Fruit fly (Drosophila melanogaster) ovary, adult (tissue): ENCODE data around the gene I-2.

Experiments
- CG17801 ChIP-seq: fragments of 200-800 bp; optimal IDR thresholded peaks from 2 replicates; lab custom pipeline; 2019; ENCODE audit warnings: missing biosample characterization, mild to moderate bottlenecking, missing genetic modification characterization, moderate library complexity; ENCODE audit not compliant: partially characterized antibody

Gene I-2

DNA sequence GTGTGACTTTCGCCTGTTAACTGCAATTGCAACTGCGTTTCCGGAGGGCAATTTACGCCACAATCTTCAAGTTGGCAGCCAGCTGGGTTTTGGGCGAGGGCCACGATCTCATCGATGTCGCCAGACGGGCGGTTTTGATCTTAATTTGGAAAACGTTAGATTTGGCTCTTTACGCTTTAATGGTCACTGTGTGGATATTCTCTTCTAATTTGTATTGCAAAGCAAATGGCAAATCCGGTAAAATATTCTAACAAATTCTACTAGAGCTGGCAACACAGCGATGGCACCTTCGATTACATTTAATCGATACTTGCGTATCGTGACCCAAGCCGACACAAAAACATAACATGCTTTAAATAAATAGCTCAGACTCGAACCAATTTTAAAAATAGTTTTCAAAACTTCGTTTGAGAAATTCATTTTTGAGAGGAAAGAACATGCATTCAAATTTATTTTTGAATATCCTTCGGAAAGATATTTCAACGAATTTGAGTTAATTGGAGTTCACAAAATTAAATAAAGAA is at the start of gene I-2:
I-2 (minus strand) TSS at position 282 of the 524 bp plus-strand sequence.
- no peak for TF ChIP-seq CG17801 (GFP tag; lab: Kevin White, UChicago)

DNA sequence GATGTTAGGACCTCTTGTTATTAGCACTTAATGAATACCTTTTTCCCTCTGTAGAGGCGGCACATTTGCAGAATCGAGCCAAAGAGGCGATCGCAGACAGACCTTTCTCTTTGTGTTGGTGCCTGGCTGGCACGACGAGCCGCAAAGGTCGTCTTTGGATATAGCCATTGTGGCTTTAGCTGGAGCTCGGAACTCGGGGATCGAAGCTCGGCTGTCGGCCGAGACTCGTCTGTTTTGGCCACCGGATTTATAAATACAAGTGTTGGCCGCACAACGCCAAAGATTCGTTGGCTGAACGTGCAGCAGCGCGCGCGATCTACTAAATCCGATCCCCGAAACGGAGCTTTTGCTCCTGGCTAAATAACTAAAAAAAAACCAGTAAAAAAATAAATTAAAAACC is 42.1 kb upstream of the I-2 start, which contains the start of gene CG34382:
CG34382 (plus strand) TSS at position 301 of the 400 bp plus-strand sequence.
- TF ChIP-seq CG17801 (GFP tag; lab: Kevin White, UChicago), result no peak

DNA sequence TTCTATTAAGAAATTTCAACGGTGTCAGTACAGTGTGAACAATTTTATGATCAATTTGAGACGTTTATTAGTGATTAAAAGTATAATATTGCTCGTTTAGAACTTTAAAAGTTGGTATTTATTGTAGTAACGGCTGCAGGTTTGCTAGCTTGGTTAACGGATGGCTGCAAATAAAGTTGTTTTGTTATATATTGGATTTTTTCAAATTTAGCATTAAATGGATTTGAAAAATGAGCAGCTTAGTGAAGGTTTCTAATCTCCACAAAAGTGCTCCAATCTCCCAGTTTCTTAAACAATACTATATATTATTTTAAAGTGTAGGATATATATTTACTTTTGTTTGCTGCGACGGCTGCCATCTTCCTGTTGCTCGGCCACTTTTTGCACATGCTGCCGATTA is 35.4 kb upstream of the I-2 start:
- no peak for TF ChIP-seq CG17801 (GFP tag; lab: Kevin White, UChicago)

DNA sequence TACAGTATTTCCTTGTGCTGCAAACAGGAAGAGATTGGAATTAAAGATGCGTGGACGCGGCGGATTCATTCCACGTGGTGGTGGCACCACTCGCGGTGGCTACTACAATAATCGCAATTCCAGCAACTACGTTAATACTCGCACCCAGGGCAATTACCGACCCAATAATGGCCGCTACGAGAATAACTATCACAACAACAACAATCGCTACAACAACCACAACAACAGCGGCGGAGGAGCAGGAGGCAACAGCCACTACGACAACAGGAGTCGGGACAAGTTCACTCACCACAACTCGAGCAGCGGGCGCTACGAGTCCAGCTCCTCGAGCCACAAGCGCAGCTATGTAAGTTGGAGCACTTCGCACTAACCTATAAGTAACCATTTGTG is 28.4 kb upstream of the I-2 start:
- TF ChIP-seq CG17801 (GFP tag; lab: Kevin White, UChicago), result no peak

DNA sequence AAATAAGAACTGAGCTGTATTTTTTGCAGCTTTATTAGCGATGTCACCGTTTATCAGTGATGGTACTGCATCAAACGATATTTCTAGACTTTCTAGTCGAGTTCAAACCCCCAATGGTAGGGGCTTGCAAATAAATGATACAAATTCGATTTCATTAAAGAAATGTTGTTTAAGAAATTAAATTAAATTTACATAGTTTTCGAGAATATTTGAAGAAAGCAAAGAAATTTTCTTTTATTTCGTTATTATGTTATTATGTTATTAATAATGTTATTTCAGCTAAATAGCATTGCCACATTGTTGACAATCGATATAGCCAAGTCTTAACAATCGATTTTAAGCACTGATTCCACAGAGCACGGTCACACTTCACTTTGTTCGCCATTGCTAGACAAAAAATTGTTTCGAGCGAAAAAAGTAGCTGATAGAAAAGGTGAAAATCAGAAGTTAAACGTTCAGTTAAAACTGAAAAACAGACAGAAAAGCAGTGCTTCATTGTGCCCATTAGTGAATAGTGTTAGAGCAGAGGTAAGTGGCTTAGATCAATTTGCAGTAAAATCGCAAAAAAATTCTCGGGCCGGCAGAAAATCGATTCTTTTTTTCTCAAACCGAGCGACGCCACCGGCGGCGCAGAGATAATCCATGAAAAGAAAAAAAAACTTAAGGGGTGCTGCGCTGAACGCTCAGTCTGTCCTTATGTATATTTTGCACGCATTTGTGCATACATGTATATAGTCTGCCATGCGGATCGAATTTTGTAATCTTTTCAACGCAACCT is 27.9 kb upstream of the I-2 start, which contains the start of the genes iPLA2-VIA and Ciz1:
iPLA2-VIA (minus strand) TSS at position 75 of the 778 bp plus-strand sequence.
Ciz1 (plus strand) TSS at position 365 of the 778 bp plus-strand sequence.
- peak; percentile 4 for TF ChIP-seq CG17801 (GFP tag; lab: Kevin White, UChicago)

DNA sequence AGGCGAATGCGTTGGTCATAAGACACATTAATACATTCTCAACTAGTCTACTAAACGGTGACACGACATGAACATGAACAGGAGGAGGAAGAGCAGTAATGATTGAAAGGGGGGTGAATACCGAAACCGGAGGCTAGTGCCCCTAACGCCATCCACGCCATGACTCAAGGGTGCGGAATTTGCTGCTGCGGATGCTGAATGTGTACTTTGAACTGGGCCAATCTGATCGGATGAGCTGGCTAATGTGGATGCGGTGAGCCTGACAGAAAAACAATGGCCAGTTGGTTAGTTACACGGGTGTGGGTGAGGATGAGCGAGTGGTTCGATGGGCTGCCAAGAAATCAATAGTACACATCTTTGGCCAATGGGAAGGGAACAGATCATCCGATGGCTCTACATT is 27.1 kb upstream of the I-2 start:
- no peak for TF ChIP-seq CG17801 (GFP tag; lab: Kevin White, UChicago)

DNA sequence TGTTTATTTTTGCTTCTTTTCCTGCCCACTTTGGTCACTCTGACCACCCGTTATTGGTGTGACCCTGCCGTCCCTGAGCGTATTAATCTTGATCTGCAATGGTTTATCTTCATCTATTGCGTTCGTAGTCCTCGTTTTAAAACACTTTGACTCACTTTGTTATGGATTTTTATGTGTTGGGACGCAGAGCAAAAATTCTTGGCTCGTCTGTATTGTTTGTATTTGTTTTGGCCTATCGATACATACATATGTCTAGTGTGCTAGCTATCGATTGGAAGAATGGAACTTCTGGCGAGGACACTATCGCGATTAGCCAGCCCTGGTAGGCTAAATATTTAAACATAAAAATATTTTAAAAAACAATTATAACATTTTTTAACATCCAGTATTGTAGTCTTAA is 23.0 kb upstream of the I-2 start, which contains the start of gene CG10809:
CG10809 (minus strand) TSS at position 266 of the 400 bp plus-strand sequence.
- peak; percentile 24 for TF ChIP-seq CG17801 (GFP tag; lab: Kevin White, UChicago)

DNA sequence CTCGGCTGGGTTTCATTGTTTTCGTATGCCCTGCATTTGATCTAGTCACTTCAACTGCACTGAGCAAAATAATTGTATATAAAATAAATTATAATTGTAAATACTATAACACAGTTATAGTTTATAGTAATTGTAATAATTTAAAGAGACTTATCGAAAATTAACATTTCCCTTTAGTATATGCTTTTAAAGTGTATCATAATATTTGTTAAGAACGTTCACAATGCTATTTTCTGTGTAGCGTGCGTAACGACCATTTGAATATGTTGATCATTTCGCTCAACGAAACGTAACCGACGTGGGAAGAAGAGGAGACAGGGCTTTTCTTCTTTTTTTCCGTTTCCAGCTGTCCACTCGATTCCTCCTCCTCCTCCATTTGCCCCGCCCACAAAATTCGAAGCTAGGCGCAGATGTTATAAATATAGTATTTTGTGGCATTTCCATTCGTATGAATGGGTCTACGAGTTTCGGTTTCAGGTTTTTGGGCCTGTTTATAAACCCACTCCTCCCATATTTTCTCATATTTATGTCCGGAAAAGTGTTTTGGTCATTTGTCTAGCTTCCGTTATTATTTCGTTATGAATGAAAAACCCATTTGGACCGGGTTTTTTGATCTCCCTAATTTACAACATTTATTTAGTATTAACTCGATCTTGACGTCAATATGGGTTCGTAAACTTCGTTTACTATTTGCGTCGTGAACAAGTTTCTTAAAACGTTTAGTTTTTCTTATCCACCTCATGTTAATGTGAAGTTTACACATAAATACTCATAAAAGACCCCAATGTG is 20.0 kb upstream of the I-2 start:
- TF ChIP-seq CG17801 (GFP tag; lab: Kevin White, UChicago), result peak; percentile 58

DNA sequence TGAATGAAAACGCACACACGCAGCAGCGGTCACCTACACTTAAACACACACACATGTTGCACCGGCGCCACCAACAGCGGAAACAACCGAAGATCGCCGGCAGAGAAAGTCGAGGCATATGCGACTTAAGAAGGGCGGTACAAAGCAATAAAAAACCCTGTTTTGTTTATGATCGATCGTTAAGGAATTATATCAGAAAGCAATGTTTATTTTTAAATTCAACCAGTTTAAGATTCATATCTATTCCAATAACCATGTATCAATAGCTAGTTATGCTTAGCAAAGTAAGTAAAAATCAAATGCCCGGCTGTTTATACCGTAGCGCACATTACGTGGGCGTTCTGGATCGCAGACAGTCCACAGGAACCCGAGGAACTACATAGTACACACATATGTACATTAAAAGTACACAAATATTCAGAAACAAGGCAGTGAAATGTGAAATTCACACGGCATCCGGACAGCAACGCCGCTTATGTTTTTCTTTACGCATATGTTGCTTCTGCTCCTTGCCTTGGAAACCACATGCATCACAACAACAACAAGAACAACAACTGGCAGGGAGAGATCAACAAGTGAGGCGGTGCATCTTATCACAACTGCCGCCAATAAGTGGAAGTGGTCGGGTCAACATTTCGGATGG is 19.3 kb upstream of the I-2 start:
- TF ChIP-seq CG17801 (GFP tag; lab: Kevin White, UChicago), result peak; percentile 95

DNA sequence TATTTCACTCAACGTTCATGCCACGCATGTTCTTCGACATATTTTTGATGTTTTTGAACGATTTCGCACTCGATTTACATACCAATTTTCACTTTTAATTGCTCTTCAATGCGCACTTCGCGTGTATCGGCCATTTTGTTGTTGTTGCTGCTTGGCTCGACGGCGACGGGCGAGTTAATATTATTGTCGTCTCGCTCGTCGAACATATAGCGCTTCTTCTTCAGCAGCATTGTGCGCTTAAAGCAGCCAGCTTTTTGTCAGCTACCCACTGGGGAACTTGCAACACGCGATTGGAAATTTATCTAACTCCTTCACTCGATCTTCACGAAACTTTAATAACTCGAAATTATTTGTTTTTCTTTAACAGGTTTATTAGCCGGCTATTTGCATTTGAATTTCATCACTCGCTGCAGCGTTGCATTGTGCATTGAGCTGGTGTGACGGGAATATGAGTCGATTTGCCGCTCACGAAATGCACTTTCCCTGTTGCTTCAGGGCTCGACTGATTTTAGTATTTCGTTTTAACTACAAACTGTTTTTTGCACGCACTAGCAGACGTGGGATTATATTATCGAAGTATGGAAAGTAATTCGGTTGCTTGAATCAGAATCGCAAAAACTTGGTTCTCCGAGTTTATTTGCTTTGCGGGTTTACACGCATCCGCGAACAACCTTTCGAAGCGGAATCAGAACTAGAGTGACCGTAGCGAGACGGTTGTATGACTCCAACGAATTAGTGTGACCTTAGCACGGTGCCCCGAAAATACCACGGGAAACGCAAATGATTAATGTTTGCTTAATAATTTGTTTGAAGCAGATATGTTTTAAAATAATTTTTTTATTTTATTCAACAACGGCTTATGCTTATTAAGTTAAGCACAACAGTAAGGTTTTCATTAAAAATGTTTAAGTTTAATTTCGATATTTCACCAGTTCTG is 18.2 kb upstream of the I-2 start, which contains the start of gene RasGAP1:
RasGAP1 (minus strand) TSS at position 703 of the 937 bp plus-strand sequence.
- peak; percentile 8 for TF ChIP-seq CG17801 (GFP tag; lab: Kevin White, UChicago)

DNA sequence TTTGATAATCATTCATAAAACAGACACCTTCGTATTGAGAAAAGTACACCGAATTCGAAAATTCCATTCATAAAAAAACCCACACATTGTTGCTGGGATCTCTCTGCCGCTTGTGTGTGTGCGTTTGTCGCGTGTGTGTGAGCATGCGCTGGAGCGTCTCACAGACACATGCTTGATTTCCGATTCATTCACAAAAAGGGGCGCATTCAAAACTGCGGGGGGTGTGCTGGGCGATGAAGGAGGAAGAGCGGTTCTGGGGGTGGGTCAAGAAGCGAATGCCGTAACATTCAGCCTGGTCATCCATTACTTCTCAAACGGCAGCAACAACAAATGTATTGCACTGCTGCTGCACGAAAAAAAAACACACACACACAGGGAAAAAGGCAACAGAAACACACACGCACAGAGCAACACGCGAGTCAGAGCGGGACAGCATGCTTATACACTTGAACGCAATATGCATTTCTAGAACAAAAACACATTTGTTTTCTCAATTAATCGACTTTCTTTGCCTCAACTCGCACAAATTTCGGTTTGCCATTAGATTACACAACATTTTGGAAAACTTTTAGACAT is 17.4 kb upstream of the I-2 start:
- TF ChIP-seq CG17801 (GFP tag; lab: Kevin White, UChicago), result no peak

DNA sequence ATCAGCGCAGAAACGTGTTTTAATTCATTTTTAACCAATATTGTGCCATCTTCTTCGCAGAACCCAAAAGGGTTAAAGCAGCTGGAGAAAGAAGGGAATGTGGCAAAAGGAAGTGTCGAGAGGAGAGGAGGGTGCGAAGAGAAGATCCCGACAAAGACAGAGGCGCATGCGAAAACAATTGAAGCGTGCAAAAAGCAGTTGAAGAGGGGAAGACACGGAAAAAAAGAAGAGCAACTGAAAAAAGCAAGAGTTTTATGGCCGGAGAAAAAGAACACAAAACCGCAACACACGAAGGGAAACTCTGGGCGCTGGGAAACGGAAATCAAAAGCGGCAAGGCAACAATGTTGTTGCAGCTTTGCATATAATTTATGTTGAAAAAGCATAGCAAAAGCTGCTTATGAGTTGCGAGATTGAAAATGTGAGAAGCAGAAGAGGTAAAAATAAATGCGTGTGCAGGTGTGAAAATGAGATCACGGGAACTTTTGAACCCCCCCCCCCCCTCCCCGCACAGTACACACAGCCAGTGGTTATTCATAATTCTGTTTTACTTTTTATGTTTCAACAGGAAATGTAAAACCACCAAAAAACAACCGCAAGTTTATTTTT is 16.6 kb upstream of the I-2 start:
- TF ChIP-seq CG17801 (GFP tag; lab: Kevin White, UChicago), result no peak
